Fruit fly (Drosophila melanogaster): ENCODE measurements around the gene wtrw.

wtrw gene

dm6 chr3R:7891031-7891430 lies at the start of gene wtrw:
Gene wtrw, plus strand, starts transcription at chr3R:7891331.
- TF ChIP-seq Mnt (GFP tag; optimal IDR thresholded peaks at IDR 0.05) = no peak
- no peak for TF ChIP-seq CG33017 (tag; optimal IDR thresholded peaks at IDR 0.05)
- TF ChIP-seq tj (GFP tag; optimal IDR thresholded peaks at IDR 0.05) = no peak
- TF ChIP-seq cic (GFP tag; optimal IDR thresholded peaks at IDR 0.05) = no peak
- no peak for TF ChIP-seq CG14711 (tag; optimal IDR thresholded peaks at IDR 0.05)
- TF ChIP-seq kay (GFP tag; ENCODE audit: borderline replicate concordance) = peak; percentile 36

- TF ChIP-seq Clk (GFP tag; optimal IDR thresholded peaks at IDR 0.05) (no peak), tj (GFP tag; optimal IDR thresholded peaks at IDR 0.05) (no peak)
Measured at dm6 chr3R:7884433-7884832, 6.7 kb upstream of the wtrw start.

dm6 chr3R:7886167-7886858 lies 4.8 kb upstream of the wtrw start, which contains the start of gene CG17816:
Gene CG17816, minus strand, starts transcription at chr3R:7886733.
- peak; percentile 32 for TF ChIP-seq pad (GFP tag; optimal IDR thresholded peaks at IDR 0.05)
- TF ChIP-seq kay (GFP tag; ENCODE audit: borderline replicate concordance) = no peak

- TF ChIP-seq CG1620 (GFP tag; optimal IDR thresholded peaks at IDR 0.05) (peak; percentile 48), Clk (GFP tag; optimal IDR thresholded peaks at IDR 0.05) (no peak), Mnt (GFP tag; optimal IDR thresholded peaks at IDR 0.05) (peak; percentile 30), ovo (GFP tag; optimal IDR thresholded peaks at IDR 0.05) (peak; percentile 87), cnc (optimal IDR thresholded peaks at IDR 0.05) (no peak), CG33017 (tag; optimal IDR thresholded peaks at IDR 0.05) (peak; percentile 35), CG7101 (tag; optimal IDR thresholded peaks at IDR 0.05) (peak; percentile 69), CG14711 (tag; optimal IDR thresholded peaks at IDR 0.05) (peak; percentile 39), CG12768 (GFP tag; optimal IDR thresholded peaks at IDR 0.05) (peak; percentile 10), tj (GFP tag; optimal IDR thresholded peaks at IDR 0.05) (peak; percentile 38), CG11617 (GFP tag; optimal IDR thresholded peaks at IDR 0.05) (peak; percentile 76), CG7045 (GFP tag; optimal IDR thresholded peaks at IDR 0.05) (peak; percentile 37), Crg-1 (GFP tag; optimal IDR thresholded peaks at IDR 0.05) (peak; percentile 46), Hr96 (GFP tag; optimal IDR thresholded peaks at IDR 0.05) (peak; percentile 38), kay (GFP tag; ENCODE audit: borderline replicate concordance) (no peak), cic (GFP tag; optimal IDR thresholded peaks at IDR 0.05) (peak; percentile 45), bab1 (GFP tag; optimal IDR thresholded peaks at IDR 0.05) (peak; percentile 81), pad (GFP tag; optimal IDR thresholded peaks at IDR 0.05) (peak; percentile 12), CG5204 (GFP tag; optimal IDR thresholded peaks at IDR 0.05) (no peak), toe (GFP tag; optimal IDR thresholded peaks at IDR 0.05) (peak; percentile 50)
Measured at dm6 chr3R:7886859-7887190, 4.3 kb upstream of the wtrw start, which contains the start of gene ArgRS-m. Gene ArgRS-m, plus strand, starts transcription at chr3R:7887045.

- TF ChIP-seq Hr96 (GFP tag; optimal IDR thresholded peaks at IDR 0.05) (no peak), kay (GFP tag; ENCODE audit: borderline replicate concordance) (peak; percentile 81)
Measured at dm6 chr3R:7892246-7893000, 1.3 kb downstream of the wtrw start.

- TF ChIP-seq CG5204 (GFP tag; optimal IDR thresholded peaks at IDR 0.05) = no peak
- no peak for TF ChIP-seq Mnt (GFP tag; optimal IDR thresholded peaks at IDR 0.05)
- TF ChIP-seq CG33017 (tag; optimal IDR thresholded peaks at IDR 0.05) = no peak
- TF ChIP-seq CG7101 (tag; optimal IDR thresholded peaks at IDR 0.05) = no peak
- TF ChIP-seq cic (GFP tag; optimal IDR thresholded peaks at IDR 0.05) = no peak
- TF ChIP-seq CG12768 (GFP tag; optimal IDR thresholded peaks at IDR 0.05) = no peak
Measured at dm6 chr3R:7894586-7894985, 3.5 kb downstream of the wtrw start.

- TF ChIP-seq kay (GFP tag; ENCODE audit: borderline replicate concordance) (no peak), Clk (GFP tag; optimal IDR thresholded peaks at IDR 0.05) (no peak), Crg-1 (GFP tag; optimal IDR thresholded peaks at IDR 0.05) (no peak), bab1 (GFP tag; optimal IDR thresholded peaks at IDR 0.05) (peak; percentile 89), CG14711 (tag; optimal IDR thresholded peaks at IDR 0.05) (peak; percentile 46), tj (GFP tag; optimal IDR thresholded peaks at IDR 0.05) (no peak), CG12768 (GFP tag; optimal IDR thresholded peaks at IDR 0.05) (no peak), Hr96 (GFP tag; optimal IDR thresholded peaks at IDR 0.05) (no peak), ovo (GFP tag; optimal IDR thresholded peaks at IDR 0.05) (no peak), CG5204 (GFP tag; optimal IDR thresholded peaks at IDR 0.05) (peak; percentile 25), CG33017 (tag; optimal IDR thresholded peaks at IDR 0.05) (peak; percentile 14), pad (GFP tag; optimal IDR thresholded peaks at IDR 0.05) (no peak)
Measured at dm6 chr3R:7895457-7895856, 4.3 kb downstream of the wtrw start.

All from whole organism, adult.